Fruit fly (Drosophila melanogaster) whole organism, prepupa: ENCODE data around the gene CG33287.

Experiments used
- Blimp-1 ChIP-seq: fragments of 200-800 bp; sonication (Bioruptor generic); optimal IDR thresholded peaks from 3 replicates; lab custom pipeline; 2017; ENCODE audit warnings: missing biosample characterization, missing genetic modification characterization, mild to moderate bottlenecking, moderate library complexity, missing genetic modification reagents
- CG10631 ChIP-seq: fragments of 200-800 bp; sonication (Bioruptor generic); optimal IDR thresholded peaks from 2 replicates; lab custom pipeline; 2016; ENCODE audit warnings: missing biosample characterization, missing genetic modification characterization
- CG10669 ChIP-seq: fragments of 200-800 bp; sonication (Bioruptor generic); optimal IDR thresholded peaks from 3 replicates; lab custom pipeline; 2018; ENCODE audit warnings: missing biosample characterization, mild to moderate bottlenecking, missing genetic modification characterization, moderate library complexity
- CG11294 ChIP-seq: fragments of 200-800 bp; sonication (Bioruptor generic); IDR thresholded peaks from 2 replicates; pipeline ENCODE4 v1.3.6; 2022; ENCODE audit warnings: missing biosample characterization, missing genetic modification characterization
- CG15336 ChIP-seq: fragments of 200-800 bp; sonication (Bioruptor generic); IDR thresholded peaks from 2 replicates; pipeline ENCODE4 v1.3.6; 2022; ENCODE audit warnings: missing biosample characterization, missing genetic modification characterization
- CG1621 ChIP-seq: fragments of 200-800 bp; sonication (Bioruptor generic); optimal IDR thresholded peaks from 3 replicates; lab custom pipeline; 2018; ENCODE audit warnings: missing biosample characterization, mild to moderate bottlenecking, missing genetic modification characterization
- CG16779 ChIP-seq: fragments of 200-800 bp; sonication (Bioruptor generic); optimal IDR thresholded peaks from 3 replicates; lab custom pipeline; 2017; ENCODE audit warnings: missing biosample characterization, mild to moderate bottlenecking, missing genetic modification characterization
- CG3032 ChIP-seq: fragments of 200-800 bp; optimal IDR thresholded peaks from 2 replicates; lab custom pipeline; 2019; ENCODE audit warnings: missing biosample characterization, mild to moderate bottlenecking, missing genetic modification characterization, moderate library complexity
- CG31627 ChIP-seq: fragments of 200-800 bp; sonication (Bioruptor generic); optimal IDR thresholded peaks from 3 replicates; lab custom pipeline; 2016; ENCODE audit warnings: missing biosample characterization, missing genetic modification characterization
- CG32006 ChIP-seq: fragments of 200-800 bp; sonication (Bioruptor generic); optimal IDR thresholded peaks from 3 replicates; lab custom pipeline; 2017; ENCODE audit warnings: missing biosample characterization, mild to moderate bottlenecking, missing genetic modification characterization
- CG34406 ChIP-seq: fragments of 200-800 bp; sonication (Bioruptor generic); optimal IDR thresholded peaks from 3 replicates; lab custom pipeline; 2016; ENCODE audit warnings: missing biosample characterization, missing genetic modification characterization
- CG3919 ChIP-seq: fragments of 200-800 bp; sonication (Bioruptor generic); optimal IDR thresholded peaks from 3 replicates; lab custom pipeline; 2016; ENCODE audit warnings: missing biosample characterization, missing genetic modification characterization
- CG4318 ChIP-seq: fragments of 200-800 bp; sonication (Bioruptor generic); optimal IDR thresholded peaks from 3 replicates; lab custom pipeline; 2017; ENCODE audit warnings: missing biosample characterization, mild to moderate bottlenecking, missing genetic modification characterization
- CG6163 ChIP-seq: fragments of 200-800 bp; sonication (Bioruptor generic); IDR thresholded peaks from 3 replicates; pipeline ENCODE4 v1.3.6; 2022; ENCODE audit warnings: missing biosample characterization, missing genetic modification characterization
- CG6276 ChIP-seq: fragments of 200-800 bp; sonication (Bioruptor generic); optimal IDR thresholded peaks from 2 replicates; lab custom pipeline; 2017; ENCODE audit warnings: missing biosample characterization, mild to moderate bottlenecking, missing genetic modification characterization
- CG6792 ChIP-seq: fragments of 200-800 bp; sonication (Bioruptor generic); optimal IDR thresholded peaks from 3 replicates; lab custom pipeline; 2016; ENCODE audit warnings: missing biosample characterization, missing genetic modification characterization
- CG6808 ChIP-seq: fragments of 200-800 bp; sonication (Bioruptor generic); optimal IDR thresholded peaks from 3 replicates; lab custom pipeline; 2017; ENCODE audit warnings: missing biosample characterization, missing genetic modification characterization, mild to moderate bottlenecking, moderate library complexity, missing genetic modification reagents
- CG6854 ChIP-seq: fragments of 200-800 bp; sonication (Bioruptor generic); optimal IDR thresholded peaks from 2 replicates; lab custom pipeline; 2017; ENCODE audit warnings: missing biosample characterization, mild to moderate bottlenecking, missing genetic modification characterization
- CG7368 ChIP-seq: fragments of 200-800 bp; sonication (Bioruptor generic); optimal IDR thresholded peaks from 3 replicates; lab custom pipeline; 2016; ENCODE audit warnings: missing biosample characterization, missing genetic modification characterization
- CG8119 ChIP-seq: fragments of 200-800 bp; sonication (Bioruptor generic); IDR thresholded peaks from 3 replicates; pipeline ENCODE4 v1.3.6; 2022; ENCODE audit warnings: missing biosample characterization, missing genetic modification characterization
- CG8632 ChIP-seq: fragments of 200-800 bp; sonication (Bioruptor generic); optimal IDR thresholded peaks from 3 replicates; lab custom pipeline; 2016; ENCODE audit warnings: missing biosample characterization, missing genetic modification characterization
- CG9139 ChIP-seq: fragments of 200-800 bp; sonication (Bioruptor generic); optimal IDR thresholded peaks from 3 replicates; lab custom pipeline; 2017; ENCODE audit warnings: missing biosample characterization, mild to moderate bottlenecking, missing genetic modification characterization
- Eip78C ChIP-seq: fragments of 200-800 bp; sonication (Bioruptor generic); peaks from one replicate; lab custom pipeline; 2016; ENCODE audit warnings: missing biosample characterization, missing genetic modification characterization
- Eip93F ChIP-seq: fragments of 200-800 bp; sonication (Bioruptor generic); optimal IDR thresholded peaks from 2 replicates; lab custom pipeline; 2016; ENCODE audit warnings: missing biosample characterization, mild to moderate bottlenecking, missing genetic modification characterization
- Ets21C ChIP-seq: fragments of 200-800 bp; sonication (Bioruptor generic); optimal IDR thresholded peaks from 3 replicates; lab custom pipeline; 2016; ENCODE audit warnings: missing biosample characterization, missing genetic modification characterization
- Ets96B ChIP-seq: fragments of 200-800 bp; optimal IDR thresholded peaks from 2 replicates; lab custom pipeline; 2019; ENCODE audit warnings: missing biosample characterization, mild to moderate bottlenecking, missing genetic modification characterization, moderate library complexity
- Gug ChIP-seq: fragments of 200-800 bp; sonication (Bioruptor generic); IDR thresholded peaks from 2 replicates; pipeline ENCODE4 v1.3.6; 2022; ENCODE audit warnings: missing biosample characterization, missing genetic modification characterization
- Hr4 ChIP-seq: fragments of 200-800 bp; sonication (Bioruptor generic); optimal IDR thresholded peaks from 3 replicates; lab custom pipeline; 2016; ENCODE audit warnings: missing biosample characterization, missing genetic modification characterization
- Met ChIP-seq: fragments of 200-800 bp; sonication (Bioruptor generic); optimal IDR thresholded peaks from 3 replicates; lab custom pipeline; 2016; ENCODE audit warnings: missing biosample characterization, missing genetic modification characterization
- OdsH ChIP-seq: fragments of 200-800 bp; sonication (Bioruptor generic); optimal IDR thresholded peaks from 3 replicates; lab custom pipeline; 2016; ENCODE audit warnings: missing biosample characterization, missing genetic modification characterization
- Smox ChIP-seq: fragments of 200-800 bp; sonication (Bioruptor generic); optimal IDR thresholded peaks from 3 replicates; lab custom pipeline; 2016; ENCODE audit warnings: missing biosample characterization, missing genetic modification characterization
- Sox102F ChIP-seq: fragments of 200-800 bp; sonication (Bioruptor generic); optimal IDR thresholded peaks from 2 replicates; lab custom pipeline; 2016; ENCODE audit warnings: missing biosample characterization, mild to moderate bottlenecking, missing genetic modification characterization
- Sox14 ChIP-seq: fragments of 200-800 bp; sonication (Bioruptor generic); optimal IDR thresholded peaks from 3 replicates; lab custom pipeline; 2016; ENCODE audit warnings: missing biosample characterization, missing genetic modification characterization
- cyc ChIP-seq: fragments of 200-800 bp; sonication (Bioruptor generic); optimal IDR thresholded peaks from 3 replicates; lab custom pipeline; 2016; ENCODE audit warnings: missing biosample characterization, missing genetic modification characterization
- eg ChIP-seq: fragments of 200-800 bp; sonication (Bioruptor generic); IDR thresholded peaks from 3 replicates; pipeline ENCODE4 v1.3.6; 2022; ENCODE audit warnings: missing biosample characterization, missing genetic modification characterization
- esn ChIP-seq: fragments of 200-800 bp; sonication (Bioruptor generic); optimal IDR thresholded peaks from 2 replicates; lab custom pipeline; 2016; ENCODE audit warnings: missing biosample characterization, mild to moderate bottlenecking, missing genetic modification characterization, moderate library complexity
- fd59A ChIP-seq: fragments of 200-800 bp; sonication (Bioruptor generic); optimal IDR thresholded peaks from 2 replicates; lab custom pipeline; 2017; ENCODE audit warnings: missing biosample characterization, mild to moderate bottlenecking, missing genetic modification characterization, missing genetic modification reagents
- fd85E ChIP-seq: fragments of 200-800 bp; sonication (Bioruptor generic); optimal IDR thresholded peaks from 3 replicates; lab custom pipeline; 2016; ENCODE audit warnings: missing biosample characterization, missing genetic modification characterization
- fkh ChIP-seq: fragments of 200-800 bp; sonication (Bioruptor generic); optimal IDR thresholded peaks from 3 replicates; lab custom pipeline; 2017; ENCODE audit warnings: missing biosample characterization, mild to moderate bottlenecking, missing genetic modification characterization, moderate library complexity
- lz ChIP-seq: fragments of 200-800 bp; sonication (Bioruptor generic); optimal IDR thresholded peaks from 3 replicates; lab custom pipeline; 2016; ENCODE audit warnings: missing biosample characterization, missing genetic modification characterization
- net ChIP-seq: fragments of 200-800 bp; sonication (Bioruptor generic); optimal IDR thresholded peaks from 3 replicates; lab custom pipeline; 2016; ENCODE audit warnings: missing biosample characterization, missing genetic modification characterization
- pdm3 ChIP-seq: fragments of 200-800 bp; sonication (Bioruptor generic); optimal IDR thresholded peaks from 3 replicates; lab custom pipeline; 2016; ENCODE audit warnings: missing biosample characterization, missing genetic modification characterization
- salr ChIP-seq, 2 experiments: fragments of 200-800 bp; sonication (Bioruptor generic); optimal IDR thresholded peaks; 3 replicates each; lab custom pipeline; 2016 to 2018; ENCODE audit warnings: missing biosample characterization in 2 of 2, missing genetic modification characterization in 2 of 2, mild to moderate bottlenecking in 1 of 2
- svp ChIP-seq: fragments of 200-800 bp; sonication (Bioruptor generic); peaks from one replicate; lab custom pipeline; 2016; ENCODE audit warnings: missing biosample characterization, missing genetic modification characterization
- topi ChIP-seq: fragments of 200-800 bp; sonication (Bioruptor generic); optimal IDR thresholded peaks from 3 replicates; lab custom pipeline; 2016; ENCODE audit warnings: missing biosample characterization, missing genetic modification characterization
- vri ChIP-seq: fragments of 200-800 bp; sonication (Bioruptor generic); optimal IDR thresholded peaks from 3 replicates; lab custom pipeline; 2016; ENCODE audit warnings: missing biosample characterization, mild to moderate bottlenecking, missing genetic modification characterization

CG33287 gene

DNA sequence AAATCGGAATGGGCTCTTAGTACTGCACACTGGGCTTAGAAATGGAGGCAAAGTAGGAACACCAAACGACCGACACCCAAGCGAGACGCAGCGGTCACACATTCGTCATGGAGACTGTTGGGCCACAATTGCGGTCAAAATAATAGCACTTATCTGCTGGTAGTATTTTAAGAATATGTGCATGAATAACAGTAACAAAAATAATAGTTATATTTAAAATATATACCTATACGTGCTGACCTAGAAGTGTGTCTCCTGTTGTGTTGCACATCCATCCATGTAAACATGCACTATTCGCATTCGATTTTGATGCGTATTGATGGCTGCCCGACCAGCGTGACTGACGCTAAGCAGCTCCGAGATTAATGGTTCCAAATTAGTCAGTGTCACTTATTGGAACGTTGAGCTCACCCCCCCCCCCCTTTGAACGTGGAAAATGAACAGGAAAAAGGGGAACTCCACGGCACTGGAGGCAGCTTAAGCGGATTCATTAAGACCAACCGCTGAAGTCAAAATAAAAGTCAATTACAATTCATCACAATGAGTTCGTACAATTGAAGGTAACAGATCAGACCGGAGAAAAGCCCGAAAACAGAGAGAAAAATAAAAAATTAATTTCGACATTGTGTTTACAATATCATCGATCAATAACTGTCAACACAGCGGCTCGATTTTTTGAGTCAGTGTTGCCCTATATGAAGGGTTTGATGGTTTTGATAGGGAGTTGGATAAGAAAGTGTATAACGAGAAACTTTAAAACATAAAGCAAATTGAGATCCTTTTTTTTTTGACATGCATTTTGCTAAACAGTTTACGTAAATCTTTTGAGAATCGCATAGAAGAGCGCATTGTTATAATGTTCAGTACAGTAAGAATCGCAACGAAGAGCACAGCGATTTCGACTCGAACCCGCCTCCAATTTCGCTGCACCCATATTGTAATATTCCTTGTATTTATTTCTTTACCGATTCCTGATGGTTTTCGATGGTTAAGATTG is 17.5 kb downstream of the CG33287 start (continued):
- TF ChIP-seq CG11294 (GFP tag; lab: Robert Waterston, UW) = no peak
- peak; percentile 36 for TF ChIP-seq Ets21C
- peak; percentile 35 for TF ChIP-seq Sox102F (GFP tag; lab: Kevin White, UChicago)
- no peak for TF ChIP-seq CG4318 (GFP tag; lab: Kevin White, UChicago)
- peak; percentile 47 for TF ChIP-seq CG3919 (GFP tag; lab: Kevin White, UChicago)
- peak; percentile 45 for TF ChIP-seq CG15336
- peak; percentile 48 for TF ChIP-seq CG34406 (GFP tag; lab: Kevin White, UChicago)
- peak; percentile 66; the same call in 2 of the 3 replicates for TF ChIP-seq eg (GFP tag; lab: Robert Waterston, UW)
- TF ChIP-seq CG6276 (GFP tag; lab: Kevin White, UChicago) = no peak
- peak; percentile 14 for TF ChIP-seq Ets96B (tag; lab: Kevin White, UChicago)
- TF ChIP-seq CG8632 (GFP tag; lab: Kevin White, UChicago) = peak; percentile 41

DNA sequence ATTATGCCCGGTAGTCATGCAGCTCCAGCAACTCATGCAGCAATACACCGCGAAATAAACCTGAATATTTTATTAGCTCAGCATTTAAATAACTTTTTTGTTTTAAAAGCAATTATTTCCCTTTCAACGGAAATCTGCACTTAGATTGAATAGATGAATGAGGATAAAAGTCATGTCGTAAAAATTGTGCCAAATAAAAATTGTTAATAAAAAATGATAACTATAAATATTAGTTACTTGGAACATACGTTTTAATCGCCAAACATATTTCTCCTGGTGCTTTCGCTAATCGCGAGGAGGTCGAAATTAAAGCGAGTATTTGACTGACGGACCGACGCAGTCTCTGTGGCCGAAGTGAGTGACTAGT is 18.4 kb downstream of the CG33287 start:
- TF ChIP-seq CG4318 (GFP tag; lab: Kevin White, UChicago) (peak; percentile 42), Blimp-1 (GFP tag; lab: Kevin White, UChicago) (no peak), CG11294 (GFP tag; lab: Robert Waterston, UW) (no peak), topi (peak; percentile 59), CG34406 (GFP tag; lab: Kevin White, UChicago) (peak; percentile 59), esn (GFP tag; lab: Kevin White, UChicago) (peak; percentile 63), CG7368 (GFP tag; lab: Kevin White, UChicago) (no peak), OdsH (GFP tag; lab: Kevin White, UChicago) (peak; percentile 56), fd85E (GFP tag; lab: Kevin White, UChicago) (no peak), CG10631 (GFP tag; lab: Kevin White, UChicago) (peak; percentile 58), CG15336 (peak; percentile 68), net (GFP tag; lab: Kevin White, UChicago) (peak; percentile 13), CG6792 (GFP tag; lab: Kevin White, UChicago) (no peak), Eip93F (GFP tag; lab: Kevin White, UChicago) (no peak), Sox102F (GFP tag; lab: Kevin White, UChicago) (peak; percentile 47), CG16779 (no peak), CG8119 (GFP tag; lab: Robert Waterston, UW) (peak; percentile 57), Hr4 (GFP tag; lab: Kevin White, UChicago) (peak; percentile 52), lz (GFP tag; lab: Kevin White, UChicago) (peak; percentile 29), CG3032 (tag; lab: Kevin White, UChicago) (peak; percentile 73), Eip78C (GFP tag; lab: Kevin White, UChicago) (peak; percentile 89), CG3919 (GFP tag; lab: Kevin White, UChicago) (peak; percentile 58), Gug (GFP tag; lab: Robert Waterston, UW) (no peak), CG10669 (GFP tag; lab: Kevin White, UChicago) (peak; percentile 72), Met (GFP tag; lab: Kevin White, UChicago) (peak; percentile 70), salr (GFP tag; optimal IDR thresholded peaks at IDR 0.05; lab: Kevin White, UChicago) (peak in 1 of 2 experiments; percentile 48), cyc (peak; percentile 13), svp (peak; percentile 74), CG31627 (GFP tag; lab: Kevin White, UChicago) (peak; percentile 28), CG6808 (GFP tag; lab: Kevin White, UChicago) (peak; percentile 73), Smox (GFP tag; lab: Kevin White, UChicago) (peak; percentile 55), fkh (GFP tag; lab: Kevin White, UChicago) (no peak), CG8632 (GFP tag; lab: Kevin White, UChicago) (peak; percentile 43), CG6163 (peak; percentile 46), CG6854 (GFP tag; lab: Kevin White, UChicago) (no peak), vri (no peak), pdm3 (peak; percentile 71), CG9139 (GFP tag; lab: Kevin White, UChicago) (peak; percentile 28), fd59A (peak; percentile 44), CG32006 (peak; percentile 51), CG1621 (tag; lab: Kevin White, UChicago) (peak; percentile 18), Sox14 (GFP tag; lab: Kevin White, UChicago) (peak; percentile 55), Ets96B (tag; lab: Kevin White, UChicago) (peak; percentile 78)
